Fruit fly (Drosophila melanogaster) Kc167 (cell line): ENCODE data around the gene AhcyL1.

ENCODE experiments used
- Myc ChIP-seq: fragments of >200 bp; optimal IDR thresholded peaks from 2 replicates; lab custom pipeline; 2017; ENCODE audit warnings: missing external identifiers
- Sin3A ChIP-seq: fragments of >200 bp; optimal IDR thresholded peaks from 2 replicates; lab custom pipeline; 2018; ENCODE audit warnings: missing external identifiers
- h ChIP-seq: fragments of >200 bp; optimal IDR thresholded peaks from 3 replicates; lab custom pipeline; 2018; ENCODE audit warnings: missing external identifiers
- insv ChIP-seq: fragments of >200 bp; optimal IDR thresholded peaks from 3 replicates; lab custom pipeline; 2018; ENCODE audit warnings: missing external identifiers
- psq ChIP-seq: fragments of >200 bp; optimal IDR thresholded peaks from 2 replicates; lab custom pipeline; 2017; ENCODE audit warnings: missing external identifiers
- ttk ChIP-seq: sonication (Bioruptor generic); optimal IDR thresholded peaks from 2 replicates; lab custom pipeline; 2017; ENCODE audit warnings: missing external identifiers

AhcyL1 gene

DNA sequence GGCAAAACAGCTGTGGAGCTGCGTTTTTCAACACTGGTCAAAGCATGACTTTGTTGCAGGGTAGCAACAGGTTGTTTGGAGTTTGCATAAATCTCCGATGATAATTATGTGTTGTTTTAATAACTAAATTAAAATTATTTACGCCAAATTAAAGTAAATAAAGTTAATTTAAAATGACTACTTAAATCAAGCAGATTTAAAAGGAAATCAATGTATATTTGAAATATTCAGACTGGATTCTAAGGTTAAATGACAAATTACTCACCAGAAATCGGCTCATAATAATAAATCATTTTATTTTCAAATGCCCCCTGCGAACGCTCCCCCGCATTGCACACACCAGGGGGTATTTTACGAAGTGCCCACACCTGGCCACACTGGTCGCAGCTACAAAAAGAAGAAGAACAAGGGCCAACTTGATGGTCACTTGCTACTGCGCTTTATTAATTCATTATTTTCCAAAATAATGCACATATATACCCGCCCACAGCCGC, 1.9 kb upstream of the AhcyL1 start, which contains the start of the genes CG12093 and Atg2:
Gene CG12093, minus strand, starts transcription at position 40 of the 494 bp plus-strand sequence.
Gene Atg2, plus strand, starts transcription at position 371 of the 494 bp plus-strand sequence.
- no peak for TF ChIP-seq ttk
- no peak for TF ChIP-seq psq (lab: Kevin White, UChicago)
- no peak for TF ChIP-seq h (lab: Kevin White, UChicago)
- no peak for TF ChIP-seq Myc (lab: Kevin White, UChicago)
- no peak for TF ChIP-seq insv
- no peak for TF ChIP-seq Sin3A (lab: Kevin White, UChicago)

dm6 chr3L:2766269-2767088, 5.6 kb downstream of the AhcyL1 start, which contains the start of the genes Mrtf and Non2:
Gene Mrtf, minus strand, starts transcription at chr3L:2766536.
Gene Non2, plus strand, starts transcription at chr3L:2766999.
- TF ChIP-seq Sin3A (lab: Kevin White, UChicago) (no peak), insv (no peak), Myc (lab: Kevin White, UChicago) (no peak), psq (lab: Kevin White, UChicago) (no peak), ttk (no peak)

DNA sequence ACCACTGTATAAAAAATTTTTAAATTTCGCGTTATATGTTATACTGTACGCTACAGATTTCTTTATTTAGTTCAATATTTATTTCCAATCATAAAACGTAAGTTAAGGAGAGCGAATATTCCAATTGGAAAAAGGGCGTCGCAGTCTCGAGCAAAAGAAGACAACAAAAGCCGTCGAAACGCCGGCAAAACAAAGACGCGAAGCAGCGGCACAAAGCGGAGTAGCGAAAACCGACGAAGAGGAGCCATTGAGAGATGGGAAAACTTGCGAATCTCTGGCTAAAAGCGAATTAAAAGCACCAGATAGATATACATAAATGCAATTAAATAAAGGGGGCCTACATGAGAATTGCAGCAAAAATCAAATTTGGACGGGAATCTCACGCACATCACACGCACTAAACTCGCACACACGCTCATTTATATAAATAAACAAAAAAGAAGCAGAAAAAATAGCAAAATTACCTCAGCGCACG, 6.3 kb downstream of the AhcyL1 start:
- TF ChIP-seq psq (lab: Kevin White, UChicago), result peak; percentile 50
- no peak for TF ChIP-seq h (lab: Kevin White, UChicago)

DNA sequence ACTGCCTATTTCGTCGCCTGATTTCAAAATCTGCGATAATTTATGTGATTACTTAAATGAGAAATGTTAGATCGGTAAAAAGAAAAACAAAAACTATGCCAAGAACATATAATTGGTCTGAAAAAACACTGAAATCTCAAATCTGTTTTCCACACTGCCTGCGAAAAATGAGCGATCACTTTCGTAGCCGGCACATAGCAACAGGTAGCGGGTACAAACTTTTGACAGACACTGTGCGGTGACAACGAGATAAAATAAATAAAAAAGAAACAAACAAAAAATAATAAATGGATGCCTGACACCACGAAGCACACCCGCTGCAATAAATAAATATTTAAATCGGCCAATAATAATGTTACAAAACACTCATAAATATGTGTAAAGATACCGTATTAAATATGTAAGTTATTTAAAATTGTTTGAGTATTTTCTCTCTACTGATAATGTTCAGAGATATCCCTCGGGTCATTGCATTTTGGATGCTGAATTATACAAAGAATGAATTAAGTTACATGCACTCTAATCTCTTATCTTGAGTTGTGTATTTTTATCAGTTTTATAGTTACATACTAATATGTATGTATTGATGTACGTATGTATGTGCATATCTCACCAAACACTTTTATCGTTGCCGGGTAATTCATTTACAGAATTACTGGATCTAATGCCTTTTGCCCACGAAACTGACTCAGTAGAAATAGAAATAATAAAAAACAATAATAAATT, 6.9 kb downstream of the AhcyL1 start:
- no peak for TF ChIP-seq h (lab: Kevin White, UChicago)

- TF ChIP-seq psq (lab: Kevin White, UChicago), result no peak
- no peak for TF ChIP-seq Sin3A (lab: Kevin White, UChicago)
- TF ChIP-seq Myc (lab: Kevin White, UChicago), result no peak
- no peak for TF ChIP-seq ttk
- TF ChIP-seq h (lab: Kevin White, UChicago), result no peak
- TF ChIP-seq insv, result no peak
Observed at dm6 chr3L:2763762-2764161, 8.4 kb downstream of the AhcyL1 start.

dm6 chr3L:2762122-2762521, 10.0 kb downstream of the AhcyL1 start:
- no peak for TF ChIP-seq psq (lab: Kevin White, UChicago)
- TF ChIP-seq ttk, result no peak
- no peak for TF ChIP-seq insv
- TF ChIP-seq Sin3A (lab: Kevin White, UChicago), result no peak
- TF ChIP-seq Myc (lab: Kevin White, UChicago), result no peak
- no peak for TF ChIP-seq h (lab: Kevin White, UChicago)

- no peak for TF ChIP-seq psq (lab: Kevin White, UChicago)
- no peak for TF ChIP-seq Myc (lab: Kevin White, UChicago)
- TF ChIP-seq h (lab: Kevin White, UChicago), result no peak
- no peak for TF ChIP-seq ttk
- no peak for TF ChIP-seq Sin3A (lab: Kevin White, UChicago)
- no peak for TF ChIP-seq insv
Observed at dm6 chr3L:2748359-2748758, 23.8 kb downstream of the AhcyL1 start.

DNA sequence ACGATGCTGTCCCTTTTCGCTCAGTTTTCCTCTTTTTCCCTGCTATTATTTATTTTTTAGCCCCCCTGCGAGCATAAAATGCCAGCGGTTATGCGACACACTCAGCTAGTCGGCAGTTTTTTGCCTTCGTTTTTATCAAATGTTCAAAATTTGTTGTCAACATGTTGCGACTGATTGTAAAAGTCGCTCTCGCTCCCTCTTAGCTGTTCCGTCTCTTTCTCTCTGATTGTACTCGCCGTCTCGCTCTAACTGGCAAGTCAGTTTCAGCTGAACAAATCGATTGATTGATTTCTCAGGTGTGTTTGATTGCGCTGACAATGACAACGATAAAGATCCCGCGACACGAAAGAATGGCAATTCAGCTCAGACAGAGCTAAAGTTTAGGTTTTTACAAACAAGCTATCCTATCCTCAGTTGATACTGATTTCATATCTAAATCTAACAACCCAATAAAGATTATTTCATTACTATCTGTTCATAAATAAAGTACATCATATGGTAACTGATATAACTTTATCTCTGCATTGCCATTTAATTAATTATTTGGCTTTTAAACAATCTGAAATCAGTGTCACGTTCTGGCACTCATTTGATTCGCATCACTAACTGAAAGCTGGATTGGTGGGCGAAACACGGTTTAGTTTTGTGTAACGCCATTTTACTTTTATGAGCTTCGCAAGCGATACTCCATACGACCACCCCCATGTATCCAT, 26.3 kb downstream of the AhcyL1 start:
- no peak for TF ChIP-seq Myc (lab: Kevin White, UChicago)
- TF ChIP-seq psq (lab: Kevin White, UChicago), result no peak
- no peak for TF ChIP-seq h (lab: Kevin White, UChicago)
- no peak for TF ChIP-seq Sin3A (lab: Kevin White, UChicago)
- no peak for TF ChIP-seq insv
- TF ChIP-seq ttk, result no peak

dm6 chr3L:2744963-2745362, 27.2 kb downstream of the AhcyL1 start:
- TF ChIP-seq insv (no peak), Myc (lab: Kevin White, UChicago) (no peak), h (lab: Kevin White, UChicago) (no peak), Sin3A (lab: Kevin White, UChicago) (no peak), psq (lab: Kevin White, UChicago) (no peak), ttk (no peak)

dm6 chr3L:2743755-2744154, 28.4 kb downstream of the AhcyL1 start:
- TF ChIP-seq Sin3A (lab: Kevin White, UChicago), result no peak
- TF ChIP-seq h (lab: Kevin White, UChicago), result no peak
- no peak for TF ChIP-seq Myc (lab: Kevin White, UChicago)
- TF ChIP-seq insv, result no peak
- no peak for TF ChIP-seq ttk
- TF ChIP-seq psq (lab: Kevin White, UChicago), result no peak

DNA sequence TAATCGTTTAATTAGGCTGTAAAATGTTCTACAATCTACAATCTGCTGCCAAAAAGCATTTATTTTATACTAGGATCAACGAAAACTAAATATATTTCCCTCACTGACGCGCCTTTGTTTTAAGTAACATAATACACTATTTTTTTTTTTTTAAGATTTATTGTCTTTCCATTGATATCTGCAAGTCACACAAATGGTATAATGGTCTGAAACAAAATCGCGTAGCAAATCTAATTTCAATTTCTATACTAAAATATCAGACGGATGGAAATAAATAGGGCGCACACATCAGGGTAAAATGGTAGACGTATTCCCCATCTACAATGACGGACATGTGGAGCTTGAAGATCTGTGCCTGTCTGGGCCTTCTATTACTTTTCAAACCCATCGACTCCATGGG, 32.7 kb downstream of the AhcyL1 start, which contains the start of gene Acp62F:
Gene Acp62F, plus strand, starts transcription at position 301 of the 400 bp plus-strand sequence.
- TF ChIP-seq Myc (lab: Kevin White, UChicago) (no peak), psq (lab: Kevin White, UChicago) (no peak), insv (no peak), h (lab: Kevin White, UChicago) (no peak), Sin3A (lab: Kevin White, UChicago) (no peak), ttk (no peak)
